Fruit fly (Drosophila melanogaster) whole organism, embryonic: Measurements from ENCODE around the gene mRpL15.

ENCODE experiments used
- Blimp-1 ChIP-seq: fragments of 200-800 bp; sonication (Bioruptor generic); optimal IDR thresholded peaks from 3 replicates; lab custom pipeline; 2018; ENCODE audit warnings: missing biosample characterization, missing genetic modification characterization, mild to moderate bottlenecking, moderate library complexity, missing genetic modification reagents
- BtbVII ChIP-seq: fragments of 200-800 bp; sonication (Bioruptor generic); optimal IDR thresholded peaks from 3 replicates; lab custom pipeline; 2017; ENCODE audit warnings: missing biosample characterization, mild to moderate bottlenecking, missing genetic modification characterization
- Bteb2 ChIP-seq: fragments of 200-800 bp; sonication (Bioruptor generic); optimal IDR thresholded peaks from 2 replicates; lab custom pipeline; 2016; ENCODE audit warnings: missing biosample characterization, missing genetic modification characterization
- CG10147 ChIP-seq: fragments of 200-800 bp; sonication (Bioruptor generic); optimal IDR thresholded peaks from 2 replicates; lab custom pipeline; 2019; ENCODE audit warnings: missing biosample characterization, mild to moderate bottlenecking, missing genetic modification characterization, moderate library complexity
- CG10565 ChIP-seq: fragments of 200-800 bp; sonication (Bioruptor generic); optimal IDR thresholded peaks from 3 replicates; lab custom pipeline; 2016; ENCODE audit warnings: missing biosample characterization, mild to moderate bottlenecking, missing genetic modification characterization
- CG11695 ChIP-seq: fragments of 200-800 bp; sonication (Bioruptor generic); IDR thresholded peaks from 3 replicates; pipeline ENCODE4 v1.3.6; 2022; ENCODE audit warnings: missing biosample characterization, missing genetic modification characterization
- CG11723 ChIP-seq: fragments of 200-800 bp; sonication (Bioruptor generic); optimal IDR thresholded peaks from 2 replicates; lab custom pipeline; 2017; ENCODE audit warnings: missing biosample characterization, mild to moderate bottlenecking, missing genetic modification characterization
- CG12391 ChIP-seq: fragments of 200-800 bp; sonication (Bioruptor generic); optimal IDR thresholded peaks from 3 replicates; lab custom pipeline; 2018; ENCODE audit warnings: missing biosample characterization, mild to moderate bottlenecking, missing genetic modification characterization, moderate library complexity
- CG13775 ChIP-seq: fragments of 200-800 bp; sonication (Bioruptor generic); optimal IDR thresholded peaks from 3 replicates; lab custom pipeline; 2017; ENCODE audit warnings: missing biosample characterization, mild to moderate bottlenecking, missing genetic modification characterization
- CG15269 ChIP-seq: fragments of 200-800 bp; sonication (Bioruptor generic); optimal IDR thresholded peaks from 2 replicates; lab custom pipeline; 2018; ENCODE audit warnings: missing biosample characterization, mild to moderate bottlenecking, missing genetic modification characterization, moderate library complexity
- CG17385 ChIP-seq: fragments of 200-800 bp; sonication (Bioruptor generic); optimal IDR thresholded peaks from 3 replicates; lab custom pipeline; 2018; ENCODE audit warnings: missing biosample characterization, mild to moderate bottlenecking, missing genetic modification characterization
- CG17568 ChIP-seq: fragments of 200-800 bp; sonication (Bioruptor generic); optimal IDR thresholded peaks from 2 replicates; lab custom pipeline; 2018; ENCODE audit warnings: missing biosample characterization, mild to moderate bottlenecking, missing genetic modification characterization, moderate library complexity
- CG17829 ChIP-seq: fragments of 200-800 bp; optimal IDR thresholded peaks from 2 replicates; lab custom pipeline; 2019; ENCODE audit warnings: missing biosample characterization, mild to moderate bottlenecking, missing genetic modification characterization, moderate library complexity
- CG2678 ChIP-seq: fragments of 200-800 bp; sonication (Bioruptor generic); optimal IDR thresholded peaks from 3 replicates; lab custom pipeline; 2019; ENCODE audit warnings: missing biosample characterization, mild to moderate bottlenecking, missing genetic modification characterization, moderate library complexity
- CG3281 ChIP-seq: fragments of 200-800 bp; sonication (Bioruptor generic); optimal IDR thresholded peaks from 3 replicates; lab custom pipeline; 2017; ENCODE audit warnings: missing biosample characterization, mild to moderate bottlenecking, missing genetic modification characterization
- CG4854 ChIP-seq: fragments of 200-800 bp; sonication (Bioruptor generic); optimal IDR thresholded peaks from 2 replicates; lab custom pipeline; 2016; ENCODE audit warnings: missing biosample characterization, missing genetic modification characterization, inconsistent platforms
- CG6654 ChIP-seq: fragments of 200-800 bp; sonication (Bioruptor generic); optimal IDR thresholded peaks from 2 replicates; lab custom pipeline; 2017; ENCODE audit warnings: missing biosample characterization, mild to moderate bottlenecking, missing genetic modification characterization
- CG6683 ChIP-seq: fragments of 200-800 bp; sonication (Bioruptor generic); optimal IDR thresholded peaks from 2 replicates; lab custom pipeline; 2017; ENCODE audit warnings: missing biosample characterization, mild to moderate bottlenecking, missing genetic modification characterization, missing genetic modification reagents
- CG6689 ChIP-seq: fragments of 200-800 bp; sonication (Bioruptor generic); IDR thresholded peaks from 2 replicates; pipeline ENCODE4 v1.3.6; 2022; ENCODE audit warnings: missing biosample characterization, missing genetic modification characterization
- CG7556 ChIP-seq: fragments of 200-800 bp; sonication (Bioruptor generic); optimal IDR thresholded peaks from 2 replicates; lab custom pipeline; 2017; ENCODE audit warnings: missing biosample characterization, mild to moderate bottlenecking, missing genetic modification characterization
- CG8478 ChIP-seq: fragments of >200 bp; optimal IDR thresholded peaks from 2 replicates; lab custom pipeline; 2018
- CG9876 ChIP-seq: fragments of 200-800 bp; sonication (Bioruptor generic); optimal IDR thresholded peaks from 2 replicates; lab custom pipeline; 2016; ENCODE audit warnings: missing biosample characterization, missing genetic modification characterization
- D19A ChIP-seq: fragments of 200-800 bp; optimal IDR thresholded peaks from 3 replicates; lab custom pipeline; 2019; ENCODE audit warnings: missing biosample characterization, mild to moderate bottlenecking, missing genetic modification characterization, moderate library complexity
- Dll ChIP-seq: fragments of 200-800 bp; sonication (Bioruptor generic); IDR thresholded peaks from 4 replicates; pipeline ENCODE4 v1.3.6; 2022; ENCODE audit warnings: missing biosample characterization, missing genetic modification characterization; ENCODE audit not compliant: partially characterized antibody
- Dref ChIP-seq: fragments of 200-800 bp; sonication (Bioruptor generic); IDR thresholded peaks from 2 replicates; pipeline ENCODE4 v1.3.6; 2022; ENCODE audit warnings: missing biosample characterization, missing genetic modification characterization
- HmgZ ChIP-seq: fragments of 200-800 bp; sonication (Bioruptor generic); optimal IDR thresholded peaks from 2 replicates; lab custom pipeline; 2018; ENCODE audit warnings: missing biosample characterization, mild to moderate bottlenecking, missing genetic modification characterization
- Lhr ChIP-seq: fragments of 200-800 bp; sonication (Bioruptor generic); optimal IDR thresholded peaks from 3 replicates; lab custom pipeline; 2017; ENCODE audit warnings: mild to moderate bottlenecking, missing biosample characterization, missing genetic modification reagents, missing genetic modification characterization
- Oaz ChIP-seq: fragments of 200-800 bp; sonication (Bioruptor generic); IDR thresholded peaks from 2 replicates; pipeline ENCODE4 v1.3.6; 2022; ENCODE audit warnings: missing biosample characterization, missing genetic modification characterization
- Side ChIP-seq: fragments of 200-800 bp; sonication (Bioruptor generic); optimal IDR thresholded peaks from 2 replicates; lab custom pipeline; 2016; ENCODE audit warnings: missing biosample characterization, missing genetic modification characterization
- Stat92E ChIP-seq, 3 experiments: fragments of >200 bp in 2 of 3; fragments of 200-800 bp in 1 of 3; sonication (Bioruptor generic) in 1 of 3; optimal IDR thresholded peaks; 2 replicates each; lab custom pipeline; 2017 to 2019; ENCODE audit warnings: missing biosample characterization in 3 of 3, missing genetic modification characterization in 3 of 3, mild to moderate bottlenecking in 1 of 3, moderate library complexity in 1 of 3
- ab ChIP-seq: fragments of 200-800 bp; sonication (Bioruptor generic); optimal IDR thresholded peaks from 2 replicates; lab custom pipeline; 2016; ENCODE audit warnings: missing biosample characterization, missing genetic modification characterization
- az2 ChIP-seq: fragments of 200-800 bp; sonication (Bioruptor generic); optimal IDR thresholded peaks from 3 replicates; lab custom pipeline; 2016; ENCODE audit warnings: missing biosample characterization, missing genetic modification characterization
- bowl ChIP-seq: fragments of 200-800 bp; sonication (Bioruptor generic); IDR thresholded peaks from 2 replicates; pipeline ENCODE4 v1.3.6; 2022; ENCODE audit warnings: missing biosample characterization, missing genetic modification characterization
- bsh ChIP-seq, 2 experiments: fragments of 200-800 bp; sonication (Bioruptor generic); optimal IDR thresholded peaks; 2 replicates each; lab custom pipeline; 2017 to 2018; ENCODE audit warnings: mild to moderate bottlenecking in 2 of 2, missing biosample characterization in 2 of 2, missing genetic modification characterization in 2 of 2, moderate library complexity in 1 of 2
- chm ChIP-seq: fragments of 200-800 bp; sonication (Bioruptor generic); IDR thresholded peaks from 2 replicates; pipeline ENCODE4 v1.3.6; 2022; ENCODE audit warnings: missing biosample characterization, missing genetic modification characterization
- disco-r ChIP-seq: fragments of 200-800 bp; sonication (Bioruptor generic); optimal IDR thresholded peaks from 2 replicates; lab custom pipeline; 2016; ENCODE audit warnings: missing biosample characterization, missing genetic modification characterization
- dmrt11E ChIP-seq: fragments of 200-800 bp; sonication (Bioruptor generic); optimal IDR thresholded peaks from 3 replicates; lab custom pipeline; 2018; ENCODE audit warnings: missing biosample characterization, mild to moderate bottlenecking, missing genetic modification characterization, moderate library complexity
- dysf ChIP-seq: fragments of 200-800 bp; sonication (Bioruptor generic); IDR thresholded peaks from 3 replicates; pipeline ENCODE4 v1.3.6; 2022; ENCODE audit warnings: missing biosample characterization, missing genetic modification characterization
- exex ChIP-seq: fragments of 200-800 bp; sonication (Bioruptor generic); optimal IDR thresholded peaks from 4 replicates; lab custom pipeline; 2018; ENCODE audit warnings: missing biosample characterization, mild to moderate bottlenecking, missing genetic modification characterization, moderate library complexity
- fd102C ChIP-seq: fragments of 200-800 bp; sonication (Bioruptor generic); optimal IDR thresholded peaks from 2 replicates; lab custom pipeline; 2018; ENCODE audit warnings: missing biosample characterization, mild to moderate bottlenecking, missing genetic modification characterization, moderate library complexity
- fd64A ChIP-seq: fragments of 200-800 bp; sonication (Bioruptor generic); optimal IDR thresholded peaks from 3 replicates; lab custom pipeline; 2018; ENCODE audit warnings: missing biosample characterization, mild to moderate bottlenecking, missing genetic modification characterization
- grn ChIP-seq: fragments of 200-800 bp; sonication (Bioruptor generic); optimal IDR thresholded peaks from 3 replicates; lab custom pipeline; 2017; ENCODE audit warnings: missing biosample characterization, missing genetic modification characterization
- hkb ChIP-seq, 2 experiments: fragments of 200-800 bp in 1 of 2; fragments of >200 bp in 1 of 2; sonication (Bioruptor generic) in 1 of 2; IDR thresholded peaks in 1 of 2; optimal IDR thresholded peaks in 1 of 2; 2 replicates each; pipeline versions ENCODE4 v1.3.6 to Lab custom; 2017 to 2022; ENCODE audit warnings: missing biosample characterization in 1 of 2, missing genetic modification characterization in 1 of 2
- ken ChIP-seq: fragments of 200-800 bp; sonication (Bioruptor generic); IDR thresholded peaks from 3 replicates; pipeline ENCODE4 v1.3.6; 2022; ENCODE audit warnings: missing biosample characterization, missing genetic modification characterization
- peb ChIP-seq: fragments of 200-800 bp; sonication (Bioruptor generic); IDR thresholded peaks from 2 replicates; pipeline ENCODE4 v1.3.6; 2022; ENCODE audit warnings: missing biosample characterization, missing genetic modification characterization
- pita ChIP-seq: fragments of 200-800 bp; sonication (Bioruptor generic); optimal IDR thresholded peaks from 2 replicates; lab custom pipeline; 2017; ENCODE audit warnings: missing biosample characterization, mild to moderate bottlenecking, missing genetic modification characterization
- pnt ChIP-seq: fragments of 200-800 bp; sonication (Bioruptor generic); optimal IDR thresholded peaks from 3 replicates; lab custom pipeline; 2016; ENCODE audit warnings: missing biosample characterization, missing genetic modification characterization
- stc ChIP-seq: fragments of 200-800 bp; sonication (Bioruptor generic); IDR thresholded peaks from 2 replicates; pipeline ENCODE4 v1.3.6; 2022; ENCODE audit warnings: missing biosample characterization, missing genetic modification characterization
- tna ChIP-seq: fragments of 200-800 bp; sonication (Bioruptor generic); IDR thresholded peaks from 2 replicates; pipeline ENCODE4 v1.3.6; 2022; ENCODE audit warnings: missing biosample characterization, missing genetic modification characterization; ENCODE audit not compliant: partially characterized antibody

The mRpL15 gene

DNA sequence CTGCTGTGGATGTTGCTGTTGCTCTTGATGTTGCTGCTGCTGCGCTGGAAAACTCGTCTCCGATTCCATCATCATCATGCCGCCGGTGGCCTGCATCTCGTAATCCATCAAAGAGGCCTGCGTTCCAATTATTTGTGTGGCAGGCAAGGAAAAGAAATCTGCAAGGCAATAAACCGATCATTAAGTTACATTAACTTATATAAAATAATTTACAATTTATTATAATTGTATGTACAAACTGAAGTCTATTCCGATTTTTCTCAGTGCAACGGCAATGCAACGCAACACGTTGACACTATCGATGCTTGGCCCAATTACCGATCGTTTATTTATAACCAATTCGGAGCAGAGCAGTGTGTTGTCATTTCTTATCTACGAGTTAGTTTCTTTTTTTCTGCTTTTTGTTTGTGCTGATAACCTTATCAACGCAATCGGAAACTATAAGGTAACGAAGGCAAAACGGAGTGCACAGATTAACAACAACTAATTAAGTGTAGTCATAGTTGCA, 35.0 kb upstream of the mRpL15 start (continued):
- peak; percentile 33 for TF ChIP-seq CG3281 (GFP tag; lab: Kevin White, UChicago)
- TF ChIP-seq BtbVII (GFP tag; lab: Kevin White, UChicago), result peak; percentile 58
- no peak for TF ChIP-seq Dref (GFP tag; lab: Robert Waterston, UW)
- TF ChIP-seq CG4854, result no peak
- TF ChIP-seq Stat92E (GFP tag; optimal IDR thresholded peaks at IDR 0.05; lab: Kevin White, UChicago), result no peak
- TF ChIP-seq Lhr (GFP tag; lab: Kevin White, UChicago), result no peak
- TF ChIP-seq dmrt11E (tag; lab: Kevin White, UChicago), result peak; percentile 40
- TF ChIP-seq disco-r, result no peak
- TF ChIP-seq stc, result peak; percentile 60
- peak; percentile 89 for TF ChIP-seq exex
- no peak for TF ChIP-seq CG10565 (GFP tag; lab: Kevin White, UChicago)
- no peak for TF ChIP-seq bowl (GFP tag; lab: Robert Waterston, UW)
- no peak for TF ChIP-seq CG6683 (GFP tag; lab: Kevin White, UChicago)
- peak; percentile 34 for TF ChIP-seq CG17568 (GFP tag; lab: Kevin White, UChicago)
- TF ChIP-seq CG6689 (GFP tag; lab: Robert Waterston, UW), result 0 out of 2 replicates have a peak, but pooled peaks have one; percentile 15
- peak; percentile 83 for TF ChIP-seq grn (GFP tag; lab: Kevin White, UChicago)
- TF ChIP-seq chm, result peak; percentile 53; the same call in 1 of the 2 replicates
- peak; percentile 23 for TF ChIP-seq CG10147 (GFP tag; lab: Kevin White, UChicago)
- TF ChIP-seq az2 (GFP tag; lab: Kevin White, UChicago), result peak; percentile 45
- TF ChIP-seq hkb (optimal IDR thresholded peaks at IDR 0.05; lab: Kevin White, UChicago), result no peak
- peak; percentile 84 for TF ChIP-seq hkb (GFP tag; IDR thresholded peaks at IDR 0.05; lab: Robert Waterston, UW)
- peak; percentile 34 for TF ChIP-seq CG13775 (GFP tag; lab: Kevin White, UChicago)
- no peak for TF ChIP-seq Side (GFP tag; lab: Kevin White, UChicago)
- TF ChIP-seq Bteb2 (GFP tag; lab: Kevin White, UChicago), result no peak
- TF ChIP-seq CG2678 (tag; lab: Kevin White, UChicago), result peak; percentile 38
- peak; percentile 15 for TF ChIP-seq CG6654 (GFP tag; lab: Kevin White, UChicago)
- TF ChIP-seq peb (GFP tag; lab: Robert Waterston, UW), result peak; percentile 9; the same call in 1 of the 2 replicates
- TF ChIP-seq Oaz (GFP tag; lab: Robert Waterston, UW), result peak; percentile 58
- peak; percentile 48 for TF ChIP-seq CG17829
- peak; percentile 56 for TF ChIP-seq CG15269 (tag; lab: Kevin White, UChicago)
- peak in 1 of 2 experiments; percentile 66 for TF ChIP-seq bsh (GFP tag; optimal IDR thresholded peaks at IDR 0.05; lab: Kevin White, UChicago)
- no peak for TF ChIP-seq Dll (GFP tag; lab: Robert Waterston, UW)
- TF ChIP-seq pnt (GFP tag; lab: Kevin White, UChicago), result no peak
- peak; percentile 1 for TF ChIP-seq HmgZ
- no peak for TF ChIP-seq tna
- TF ChIP-seq pita (GFP tag; lab: Kevin White, UChicago), result no peak
- TF ChIP-seq CG17385 (GFP tag; lab: Kevin White, UChicago), result peak; percentile 39
- no peak for TF ChIP-seq ab (GFP tag; lab: Kevin White, UChicago)
- no peak for TF ChIP-seq fd102C (GFP tag; lab: Kevin White, UChicago)
- no peak for TF ChIP-seq D19A (tag; lab: Kevin White, UChicago)
- TF ChIP-seq CG11695 (GFP tag; lab: Robert Waterston, UW), result peak; percentile 66; the same call in 2 of the 3 replicates
- TF ChIP-seq Blimp-1, result peak; percentile 59
- TF ChIP-seq CG7556 (GFP tag; lab: Kevin White, UChicago), result peak; percentile 40
- TF ChIP-seq CG11723 (GFP tag; lab: Kevin White, UChicago), result no peak
- TF ChIP-seq dysf (GFP tag; lab: Robert Waterston, UW), result peak; percentile 74
- TF ChIP-seq fd64A (GFP tag; lab: Kevin White, UChicago), result peak; percentile 49
- TF ChIP-seq CG8478 (lab: Kevin White, UChicago), result no peak
- no peak for TF ChIP-seq CG9876 (GFP tag; lab: Kevin White, UChicago)
- TF ChIP-seq CG12391 (tag; lab: Kevin White, UChicago), result peak; percentile 35
- TF ChIP-seq ken, result peak; percentile 56; the same call in 1 of the 3 replicates
